Worm (Caenorhabditis elegans) whole organism, L3 larva: ENCODE measurements around the gene clec-123.
"Not testable (repeated sequence)": the region's sequence is repeated elsewhere in the genome, so short reads cannot be mapped to it uniquely, and the experiment has no call there.

Experiments
- ZK546.5 ChIP-seq: sonication (generic microtip); optimal IDR thresholded peaks from 2 replicates; lab custom pipeline; 2017; ENCODE audit warnings: missing biosample characterization, missing genetic modification characterization
- aly-2 ChIP-seq: fragments of 150-350 bp; optimal IDR thresholded peaks from 2 replicates; lab custom pipeline; 2014; ENCODE audit warnings: missing biosample characterization, missing genetic modification characterization
- ama-1 ChIP-seq: fragments of 150-350 bp; optimal IDR thresholded peaks from 2 replicates; lab custom pipeline; 2018
- ceh-16 ChIP-seq: sonication (generic microtip); optimal IDR thresholded peaks from 2 replicates; lab custom pipeline; 2017; ENCODE audit warnings: missing biosample characterization, missing genetic modification characterization
- ceh-28 ChIP-seq: fragments of 150-350 bp; optimal IDR thresholded peaks from 2 replicates; lab custom pipeline; 2014; ENCODE audit warnings: missing biosample characterization, missing genetic modification reagents, missing genetic modification characterization
- egl-5 ChIP-seq: fragments of 150-350 bp; optimal IDR thresholded peaks from 2 replicates; lab custom pipeline; 2017; ENCODE audit warnings: missing biosample characterization, missing genetic modification reagents, missing genetic modification characterization, inconsistent platforms
- elt-1 ChIP-seq: fragments of 150-350 bp; optimal IDR thresholded peaks from 2 replicates; lab custom pipeline; 2014; ENCODE audit warnings: missing biosample characterization, missing genetic modification characterization
- elt-2 ChIP-seq: sonication (generic microtip); optimal IDR thresholded peaks from 2 replicates; lab custom pipeline; 2016; ENCODE audit warnings: missing genetic modification reagents, mild to moderate bottlenecking, missing genetic modification characterization, missing compliant biosample characterization
- elt-3 ChIP-seq, 3 experiments: fragments of 150-350 bp in 1 of 3; sonication (generic microtip) in 2 of 3; optimal IDR thresholded peaks; 2 replicates in 2 of 3; 4 replicates in 1 of 3; lab custom pipeline; 2014 to 2017; ENCODE audit warnings: missing biosample characterization in 3 of 3, missing genetic modification characterization in 3 of 3
- eor-1 ChIP-seq, 2 experiments: fragments of 150-350 bp; optimal IDR thresholded peaks; 2 replicates each; lab custom pipeline; 2014 to 2018; ENCODE audit warnings: missing biosample characterization in 2 of 2, missing genetic modification characterization in 2 of 2
- fkh-10 ChIP-seq: sonication (generic microtip); optimal IDR thresholded peaks from 2 replicates; lab custom pipeline; 2017; ENCODE audit warnings: missing biosample characterization, missing genetic modification reagents, missing genetic modification characterization
- fos-1 ChIP-seq: fragments of 150-350 bp; optimal IDR thresholded peaks from 2 replicates; lab custom pipeline; 2014; ENCODE audit warnings: missing biosample characterization, missing genetic modification characterization
- hmg-11 ChIP-seq: sonication (generic microtip); optimal IDR thresholded peaks from 2 replicates; lab custom pipeline; 2016; ENCODE audit warnings: missing genetic modification characterization, missing compliant biosample characterization
- jun-1 ChIP-seq: fragments of 150-350 bp; optimal IDR thresholded peaks from 2 replicates; lab custom pipeline; 2014; ENCODE audit warnings: missing biosample characterization, missing genetic modification reagents, missing genetic modification characterization
- lin-15B ChIP-seq: fragments of 150-350 bp; optimal IDR thresholded peaks from 2 replicates; lab custom pipeline; 2014; ENCODE audit warnings: missing biosample characterization, missing genetic modification characterization
- lin-39 ChIP-seq: fragments of 150-350 bp; optimal IDR thresholded peaks from 2 replicates; lab custom pipeline; 2018; ENCODE audit warnings: missing biosample characterization, missing genetic modification reagents, missing genetic modification characterization
- lsy-12 ChIP-seq: sonication (generic microtip); optimal IDR thresholded peaks from 2 replicates; lab custom pipeline; 2016; ENCODE audit warnings: mild to moderate bottlenecking, missing genetic modification characterization, missing compliant biosample characterization
- mml-1 ChIP-seq: fragments of 150-350 bp; sonication (generic microtip); optimal IDR thresholded peaks from 3 replicates; lab custom pipeline; 2014; ENCODE audit warnings: missing biosample characterization, missing genetic modification characterization
- nhr-11 ChIP-seq: fragments of 150-350 bp; optimal IDR thresholded peaks from 2 replicates; lab custom pipeline; 2014; ENCODE audit warnings: missing biosample characterization, missing genetic modification characterization
- nhr-12 ChIP-seq: fragments of 150-350 bp; optimal IDR thresholded peaks from 2 replicates; lab custom pipeline; 2014; ENCODE audit warnings: missing biosample characterization, missing genetic modification characterization
- nhr-23 ChIP-seq: fragments of 150-350 bp; optimal IDR thresholded peaks from 2 replicates; lab custom pipeline; 2014; ENCODE audit warnings: missing biosample characterization, missing genetic modification reagents, missing genetic modification characterization
- nhr-237 ChIP-seq: fragments of 150-350 bp; optimal IDR thresholded peaks from 2 replicates; lab custom pipeline; 2014; ENCODE audit warnings: missing biosample characterization, missing genetic modification characterization
- nhr-25 ChIP-seq: sonication (generic microtip); optimal IDR thresholded peaks from 2 replicates; lab custom pipeline; 2017; ENCODE audit warnings: missing biosample characterization, missing genetic modification characterization
- nhr-28 ChIP-seq: fragments of 150-350 bp; optimal IDR thresholded peaks from 2 replicates; lab custom pipeline; 2014; ENCODE audit warnings: missing biosample characterization, missing genetic modification characterization
- nhr-67 ChIP-seq: fragments of 150-350 bp; optimal IDR thresholded peaks from 2 replicates; lab custom pipeline; 2014; ENCODE audit warnings: missing biosample characterization, missing genetic modification characterization
- nhr-76 ChIP-seq: fragments of 150-350 bp; sonication (generic microtip); optimal IDR thresholded peaks from 5 replicates; lab custom pipeline; 2014; ENCODE audit warnings: missing biosample characterization, missing genetic modification characterization
- pha-4 ChIP-seq: fragments of 150-350 bp; optimal IDR thresholded peaks from 2 replicates; lab custom pipeline; 2014; ENCODE audit warnings: missing biosample characterization, missing genetic modification reagents, missing genetic modification characterization
- pqm-1 ChIP-seq: fragments of 150-350 bp; optimal IDR thresholded peaks from 2 replicates; lab custom pipeline; 2017; ENCODE audit warnings: missing biosample characterization, missing genetic modification characterization, inconsistent platforms
- sea-2 ChIP-seq: fragments of 150-350 bp; sonication (generic microtip); optimal IDR thresholded peaks from 4 replicates; lab custom pipeline; 2014; ENCODE audit warnings: missing biosample characterization, missing genetic modification reagents, missing genetic modification characterization
- skn-1 ChIP-seq: fragments of 150-350 bp; optimal IDR thresholded peaks from 2 replicates; lab custom pipeline; 2014; ENCODE audit warnings: missing biosample characterization, missing genetic modification characterization
- snpc-4 ChIP-seq: fragments of 150-350 bp; optimal IDR thresholded peaks from 2 replicates; lab custom pipeline; 2014; ENCODE audit warnings: missing biosample characterization, missing genetic modification characterization
- tbx-2 ChIP-seq: sonication (generic microtip); optimal IDR thresholded peaks from 2 replicates; lab custom pipeline; 2016; ENCODE audit warnings: mild to moderate bottlenecking, missing genetic modification characterization, missing compliant biosample characterization
- zag-1 ChIP-seq: fragments of 150-350 bp; optimal IDR thresholded peaks from 2 replicates; lab custom pipeline; 2014; ENCODE audit warnings: missing biosample characterization, missing genetic modification characterization

Gene clec-123

ce11 chrII:3123206-3123605 lies 9.2 kb downstream of the clec-123 start, which contains the start of gene srh-71:
TSS of gene srh-71 (plus strand) at chrII:3123506.
- TF ChIP-seq tbx-2 (tag; lab: Kevin White, UChicago), result no peak
- TF ChIP-seq aly-2 (tag; lab: Kevin White, UChicago), result no peak
- no peak for TF ChIP-seq ZK546.5 (tag; lab: Kevin White, UChicago)
- TF ChIP-seq elt-3 (tag; optimal IDR thresholded peaks at IDR 0.05; lab: Kevin White, UChicago), result no peak
- no peak for TF ChIP-seq nhr-28 (tag; lab: Kevin White, UChicago)
- no peak for TF ChIP-seq lin-39 (tag; lab: Kevin White, UChicago)
- no peak for TF ChIP-seq nhr-11 (tag; lab: Kevin White, UChicago)
- TF ChIP-seq mml-1, result no peak
- TF ChIP-seq nhr-25 (tag; lab: Kevin White, UChicago), result no peak
- no peak for TF ChIP-seq skn-1 (tag; lab: Kevin White, UChicago)
- TF ChIP-seq ceh-16 (tag; lab: Kevin White, UChicago), result no peak
- TF ChIP-seq zag-1 (tag; lab: Kevin White, UChicago), result no peak
- TF ChIP-seq nhr-12 (tag; lab: Kevin White, UChicago), result no peak

DNA sequence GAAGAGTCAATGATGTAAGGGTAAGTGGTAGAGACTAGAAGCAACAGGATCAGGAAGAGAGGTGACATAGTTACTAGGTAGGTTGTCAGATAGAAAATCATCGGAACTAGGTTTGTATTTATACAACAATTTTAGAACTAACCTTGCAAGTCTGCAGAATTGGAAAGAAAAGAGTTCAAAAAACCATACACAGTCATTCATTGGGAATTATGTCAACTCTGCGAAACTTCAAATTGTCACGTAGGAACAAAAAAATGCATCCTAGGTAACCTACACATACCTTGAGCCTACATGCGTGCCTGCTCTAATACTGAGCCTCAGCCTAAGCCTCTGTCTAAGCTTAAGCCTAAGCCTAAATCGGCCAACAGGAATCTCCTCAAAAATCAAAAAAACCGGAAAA lies 12.3 kb downstream of the clec-123 start, which contains the start of gene ins-19:
TSS of gene ins-19 (minus strand) at position 101 of the 400 bp plus-strand sequence.
- TF ChIP-seq nhr-76 (tag; lab: Kevin White, UChicago) (no peak), pqm-1 (tag; lab: Kevin White, UChicago) (no peak), nhr-23 (no peak), jun-1 (tag; lab: Kevin White, UChicago) (no peak), lin-39 (tag; lab: Kevin White, UChicago) (no peak), eor-1 (tag; optimal IDR thresholded peaks at IDR 0.05; lab: Kevin White, UChicago) (no peak), elt-2 (no peak), ceh-28 (no peak), fkh-10 (GFP tag; lab: Kevin White, UChicago) (no peak), fos-1 (tag; lab: Kevin White, UChicago) (no peak), lin-15B (no peak)
- TF ChIP-seq, all 47 proteins: peak for 0

DNA sequence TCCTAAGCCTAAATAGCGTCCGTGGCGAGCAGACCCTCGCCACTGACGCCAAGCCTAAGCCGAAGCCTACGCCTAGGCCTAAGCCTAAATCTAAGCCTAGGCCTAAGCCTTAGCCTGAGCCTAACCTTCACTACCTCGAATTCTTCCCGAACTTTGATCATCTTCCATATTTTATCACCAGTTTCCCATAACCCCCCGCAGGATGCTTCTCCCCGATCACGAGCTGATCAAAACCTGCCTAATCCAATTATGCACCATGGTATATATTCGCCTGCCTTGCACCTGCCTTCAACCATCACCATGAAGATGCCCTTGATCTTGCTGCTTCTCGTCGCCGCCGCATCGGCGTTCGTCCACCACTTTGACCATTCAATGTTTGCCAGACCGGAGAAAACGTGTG lies 12.7 kb downstream of the clec-123 start, which contains the start of gene ins-31:
TSS of gene ins-31 (plus strand) at position 301 of the 400 bp plus-strand sequence.
- TF ChIP-seq lsy-12, pha-4, fos-1 (tag; lab: Kevin White, UChicago): not testable (repeated sequence)

ce11 chrII:3129007-3129406 lies 15.0 kb downstream of the clec-123 start, which contains the start of gene chil-24:
TSS of gene chil-24 (plus strand) at chrII:3129162.
- no peak for TF ChIP-seq hmg-11 (tag; lab: Kevin White, UChicago)
- peak; percentile 22 for TF ChIP-seq nhr-23
- no peak for TF ChIP-seq nhr-237 (tag; lab: Kevin White, UChicago)
- TF ChIP-seq pha-4 (tag; lab: Kevin White, UChicago), result peak; percentile 53
- TF ChIP-seq elt-1 (tag; lab: Kevin White, UChicago), result no peak
- no peak for TF ChIP-seq nhr-67 (tag; lab: Kevin White, UChicago)
- peak; percentile 28 for TF ChIP-seq nhr-25 (tag; lab: Kevin White, UChicago)

DNA sequence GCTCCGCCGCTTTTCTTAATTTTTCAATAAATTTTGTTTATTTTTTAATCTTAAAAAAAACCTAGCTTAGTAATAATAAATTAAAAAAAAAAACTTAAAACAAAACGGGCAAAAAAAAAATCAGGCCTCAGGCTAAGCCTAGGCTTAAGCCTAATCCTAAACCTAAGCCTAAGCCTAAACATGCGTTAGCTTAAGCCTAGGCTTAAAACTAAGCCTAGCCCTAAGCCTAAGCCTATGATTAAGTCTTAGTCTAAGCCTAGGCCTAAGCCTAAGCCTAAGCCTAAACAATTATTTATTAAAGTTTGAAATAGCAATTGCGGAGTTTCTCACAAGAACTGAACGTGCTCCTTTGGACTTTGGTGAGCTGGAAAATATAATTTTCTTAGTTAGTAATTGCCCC lies 21.3 kb downstream of the clec-123 start:
- TF ChIP-seq sea-2 (GFP tag; lab: Kevin White, UChicago) (no peak), ceh-16 (tag; lab: Kevin White, UChicago) (no peak), ama-1 (lab: Kevin White, UChicago) (no peak), nhr-11 (tag; lab: Kevin White, UChicago) (no peak), eor-1 (tag; optimal IDR thresholded peaks at IDR 0.05; lab: Kevin White, UChicago) (no peak), mml-1 (no peak), snpc-4 (tag; lab: Kevin White, UChicago) (no peak), nhr-25 (tag; lab: Kevin White, UChicago) (no peak), nhr-237 (tag; lab: Kevin White, UChicago) (no peak), fkh-10 (GFP tag; lab: Kevin White, UChicago) (no peak), lsy-12 (tag; lab: Kevin White, UChicago) (no peak), egl-5 (tag; lab: Kevin White, UChicago) (no peak), skn-1 (tag; lab: Kevin White, UChicago) (no peak), lin-15B (no peak), lin-39 (tag; lab: Kevin White, UChicago) (no peak)
